Worm (Caenorhabditis elegans): ENCODE results near the gene cka-2.

ce11 chrX:4248417-4248816 lies 37.5 kb upstream of the cka-2 start:
- no peak for TF ChIP-seq egl-27 (tag; optimal IDR thresholded peaks at IDR 0.05)
- TF ChIP-seq nhr-12 (tag; optimal IDR thresholded peaks at IDR 0.05), result no peak
- no peak for TF ChIP-seq ztf-11 (tag; optimal IDR thresholded peaks at IDR 0.05)
- no peak for TF ChIP-seq nfya-1 (tag; optimal IDR thresholded peaks at IDR 0.05; ENCODE audit: insufficient read depth)
- TF ChIP-seq nhr-237 (tag; optimal IDR thresholded peaks at IDR 0.05), result no peak
